Worm (Caenorhabditis elegans) whole organism, L4 larva: ENCODE results near the gene Y116F11B.6.

Source experiments
- D1046.2 ChIP-seq: fragments of 200-800 bp; sonication (Bioruptor generic); IDR thresholded peaks from 2 replicates; pipeline ENCODE4 v1.3.6; 2022; ENCODE audit warnings: missing genetic modification characterization, missing compliant biosample characterization
- F26F4.8 ChIP-seq: fragments of 200-800 bp; sonication (Bioruptor generic); conservative IDR thresholded peaks from 2 replicates; pipeline ENCODE4 v1.3.6; 2022; ENCODE audit warnings: missing genetic modification characterization, missing compliant biosample characterization
- F44E2.7 ChIP-seq: fragments of 200-800 bp; sonication (Bioruptor generic); IDR thresholded peaks from 2 replicates; pipeline ENCODE4 v2.1.2; 2022; ENCODE audit warnings: missing genetic modification characterization, missing compliant biosample characterization
- F49E8.2 ChIP-seq: sonication (generic microtip); optimal IDR thresholded peaks from 2 replicates; lab custom pipeline; 2016; ENCODE audit warnings: missing compliant biosample characterization, mild to moderate bottlenecking, missing genetic modification characterization, borderline replicate concordance
- T26A8.4 ChIP-seq: fragments of 200-800 bp; sonication (Bioruptor generic); IDR thresholded peaks from 2 replicates; pipeline ENCODE4 v1.3.6; 2022; ENCODE audit warnings: missing genetic modification characterization, missing compliant biosample characterization
- Y48G9A.11 ChIP-seq: fragments of 200-800 bp; sonication (Bioruptor generic); IDR thresholded peaks from 2 replicates; pipeline ENCODE4 v1.3.6; 2022; ENCODE audit warnings: missing genetic modification reagents, missing genetic modification characterization, missing compliant biosample characterization
- Y5F2A.4 ChIP-seq: fragments of 200-800 bp; sonication (Bioruptor generic); optimal IDR thresholded peaks from 2 replicates; lab custom pipeline; 2018; ENCODE audit warnings: mild to moderate bottlenecking, missing genetic modification characterization, missing compliant biosample characterization
- aha-1 ChIP-seq: fragments of 150-350 bp; peaks from one replicate; lab custom pipeline; 2014; ENCODE audit warnings: missing biosample characterization, missing genetic modification characterization
- ceh-20 ChIP-seq: fragments of 200-800 bp; sonication (Bioruptor generic); IDR thresholded peaks from 2 replicates; pipeline ENCODE4 v1.3.6; 2022; ENCODE audit warnings: missing genetic modification reagents, missing genetic modification characterization, missing compliant biosample characterization
- ces-1 ChIP-seq: fragments of 150-350 bp; sonication (generic microtip); optimal IDR thresholded peaks from 4 replicates; lab custom pipeline; 2014; ENCODE audit warnings: missing biosample characterization, missing genetic modification reagents, missing genetic modification characterization
- cey-2 ChIP-seq: sonication (generic microtip); optimal IDR thresholded peaks from 3 replicates; lab custom pipeline; 2017; ENCODE audit warnings: missing genetic modification characterization, mild to moderate bottlenecking, missing compliant biosample characterization, antibody characterized with exemption, borderline replicate concordance; ENCODE audit not compliant: insufficient read depth
- daf-12 ChIP-seq: fragments of 150-350 bp; optimal IDR thresholded peaks from 2 replicates; lab custom pipeline; 2014; ENCODE audit warnings: missing biosample characterization, missing genetic modification reagents, missing genetic modification characterization
- daf-8 ChIP-seq: fragments of 200-800 bp; sonication (Bioruptor generic); IDR thresholded peaks from 2 replicates; pipeline ENCODE4 v1.3.6; 2022; ENCODE audit warnings: missing genetic modification characterization, missing compliant biosample characterization
- dmd-6 ChIP-seq: fragments of 200-800 bp; sonication (Bioruptor generic); IDR thresholded peaks from 2 replicates; pipeline ENCODE4 v1.3.6; 2022; ENCODE audit warnings: missing genetic modification reagents, missing genetic modification characterization, missing compliant biosample characterization
- dmd-9 ChIP-seq: fragments of 200-800 bp; sonication (Bioruptor generic); IDR thresholded peaks from 2 replicates; pipeline ENCODE4 v1.3.6; 2022; ENCODE audit warnings: missing genetic modification reagents, missing genetic modification characterization, missing compliant biosample characterization
- egl-43 ChIP-seq: fragments of 200-800 bp; sonication (Bioruptor generic); IDR thresholded peaks from 2 replicates; pipeline ENCODE4 v1.3.6; 2022; ENCODE audit warnings: missing genetic modification reagents, missing genetic modification characterization, missing compliant biosample characterization
- fos-1 ChIP-seq: fragments of 150-350 bp; optimal IDR thresholded peaks from 2 replicates; lab custom pipeline; 2014; ENCODE audit warnings: missing biosample characterization, missing genetic modification characterization
- madf-5 ChIP-seq, 2 experiments: fragments of 200-800 bp; sonication (Bioruptor generic); IDR thresholded peaks; 2 replicates each; pipeline ENCODE4 v1.3.6; 2022; ENCODE audit warnings: missing compliant biosample characterization in 2 of 2, missing genetic modification characterization in 2 of 2
- mdl-1 ChIP-seq, 2 experiments: fragments of 150-350 bp in 1 of 2; sonication (generic microtip) in 1 of 2; optimal IDR thresholded peaks; 2 replicates each; lab custom pipeline; 2014 to 2017; ENCODE audit warnings: missing biosample characterization in 2 of 2, missing genetic modification characterization in 2 of 2
- mdt-29 ChIP-seq: fragments of 200-800 bp; sonication (Bioruptor generic); IDR thresholded peaks from 2 replicates; pipeline ENCODE4 v1.3.6; 2022; ENCODE audit warnings: missing genetic modification reagents, missing genetic modification characterization, missing compliant biosample characterization
- mep-1 ChIP-seq: fragments of 150-350 bp; sonication (generic microtip); optimal IDR thresholded peaks from 3 replicates; lab custom pipeline; 2014; ENCODE audit warnings: missing biosample characterization, missing genetic modification characterization
- mxl-2 ChIP-seq: fragments of 200-800 bp; sonication (Bioruptor generic); conservative IDR thresholded peaks from 2 replicates; pipeline ENCODE4 v1.3.6; 2022; ENCODE audit warnings: missing genetic modification reagents, missing genetic modification characterization, missing compliant biosample characterization
- mxl-3 ChIP-seq: fragments of 200-800 bp; sonication (Bioruptor generic); optimal IDR thresholded peaks from 2 replicates; lab custom pipeline; 2018; ENCODE audit warnings: mild to moderate bottlenecking, missing genetic modification characterization, missing compliant biosample characterization
- nhr-10 ChIP-seq: fragments of 150-350 bp; optimal IDR thresholded peaks from 2 replicates; lab custom pipeline; 2014; ENCODE audit warnings: missing biosample characterization, missing genetic modification characterization
- nhr-25 ChIP-seq: sonication (generic microtip); optimal IDR thresholded peaks from 2 replicates; lab custom pipeline; 2017; ENCODE audit warnings: missing genetic modification characterization, mild to moderate bottlenecking, missing compliant biosample characterization, antibody characterized with exemption, moderate library complexity, borderline replicate concordance; ENCODE audit not compliant: insufficient read depth
- nhr-42 ChIP-seq: fragments of 200-800 bp; sonication (Bioruptor generic); IDR thresholded peaks from 2 replicates; pipeline ENCODE4 v1.3.6; 2022; ENCODE audit warnings: missing genetic modification characterization, missing compliant biosample characterization
- pha-4 ChIP-seq, 2 experiments: fragments of 150-350 bp in 1 of 2; fragments of 200-800 bp in 1 of 2; sonication (Bioruptor generic) in 1 of 2; IDR thresholded peaks in 1 of 2; optimal IDR thresholded peaks in 1 of 2; 2 replicates each; pipeline versions ENCODE4 v1.3.6 to Lab custom; 2014 to 2022; ENCODE audit warnings: missing genetic modification characterization in 2 of 2, missing genetic modification reagents in 2 of 2, missing biosample characterization in 1 of 2, missing compliant biosample characterization in 1 of 2
- php-3 ChIP-seq: fragments of 200-800 bp; sonication (Bioruptor generic); IDR thresholded peaks from 2 replicates; pipeline ENCODE4 v1.3.6; 2022; ENCODE audit warnings: missing genetic modification reagents, missing genetic modification characterization, missing compliant biosample characterization
- pqm-1 ChIP-seq: sonication (generic microtip); optimal IDR thresholded peaks from 2 replicates; lab custom pipeline; 2017; ENCODE audit warnings: missing biosample characterization, missing genetic modification characterization
- saeg-2 ChIP-seq: fragments of 200-800 bp; sonication (Bioruptor generic); IDR thresholded peaks from 2 replicates; pipeline ENCODE4 v1.3.6; 2022; ENCODE audit warnings: missing genetic modification reagents, missing genetic modification characterization, missing compliant biosample characterization
- set-16 ChIP-seq: fragments of 200-800 bp; sonication (Bioruptor generic); IDR thresholded peaks from 2 replicates; pipeline ENCODE4 v1.3.6; 2022; ENCODE audit warnings: missing genetic modification reagents, missing genetic modification characterization, missing compliant biosample characterization
- spr-1 ChIP-seq: sonication (generic microtip); optimal IDR thresholded peaks from 2 replicates; lab custom pipeline; 2016; ENCODE audit warnings: mild to moderate bottlenecking, missing genetic modification characterization, missing compliant biosample characterization
- tag-97 ChIP-seq: fragments of 200-800 bp; sonication (Bioruptor generic); IDR thresholded peaks from 2 replicates; pipeline ENCODE4 v1.3.6; 2022; ENCODE audit warnings: missing genetic modification characterization, missing compliant biosample characterization
- tra-1 ChIP-seq: fragments of 200-800 bp; sonication (Bioruptor generic); IDR thresholded peaks from 2 replicates; pipeline ENCODE4 v1.3.6; 2022; ENCODE audit warnings: missing genetic modification reagents, missing genetic modification characterization, missing compliant biosample characterization
- unc-62 ChIP-seq, 3 experiments: fragments of 150-350 bp in 1 of 3; sonication (generic microtip); optimal IDR thresholded peaks in 2 of 3; peaks in 1 of 3; 1 replicate in 1 of 3; 2 replicates in 2 of 3; lab custom pipeline; 2014 to 2017; ENCODE audit warnings: missing biosample characterization in 3 of 3, missing genetic modification characterization in 3 of 3, missing genetic modification reagents in 3 of 3, missing genotype in 1 of 3
- zip-2 ChIP-seq: fragments of 150-350 bp; optimal IDR thresholded peaks from 2 replicates; lab custom pipeline; 2014; ENCODE audit warnings: missing biosample characterization, missing genetic modification characterization

Y116F11B.6 gene

DNA sequence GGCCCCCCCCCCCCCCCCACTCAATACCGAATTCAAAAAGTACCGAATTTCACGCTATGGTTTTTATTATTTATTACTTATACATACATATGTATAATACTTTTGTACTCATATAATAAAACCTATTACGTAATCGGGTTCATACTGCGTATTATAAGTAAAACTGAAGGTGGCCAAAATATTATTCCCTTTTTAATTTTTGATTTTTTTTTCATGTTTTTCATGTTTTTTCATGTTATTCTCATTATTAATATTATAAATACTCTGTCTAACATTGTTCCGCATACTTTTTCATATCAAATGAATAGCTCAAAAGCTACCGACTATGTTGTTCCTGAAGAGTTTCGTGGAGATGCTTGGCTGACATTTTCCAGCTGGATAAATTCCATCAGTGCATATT, 9.6 kb downstream of the Y116F11B.6 start, which contains the start of gene srw-38:
TSS of gene srw-38 (plus strand) at position 301 of the 400 bp plus-strand sequence.
- TF ChIP-seq cey-2 (tag; lab: Kevin White, UChicago) (no peak), D1046.2 (GFP tag; lab: Robert Waterston, UW) (no peak), F49E8.2 (tag; lab: Kevin White, UChicago) (no peak), tag-97 (no peak), aha-1 (no peak), daf-12 (tag; lab: Kevin White, UChicago) (no peak), F44E2.7 (no peak), saeg-2 (GFP tag; lab: Robert Waterston, UW) (no peak), nhr-25 (tag; lab: Kevin White, UChicago) (no peak), mxl-3 (GFP tag; lab: Kevin White, UChicago) (no peak), Y48G9A.11 (no peak), spr-1 (tag; lab: Kevin White, UChicago) (no peak), ceh-20 (GFP tag; lab: Robert Waterston, UW) (no peak), pha-4 (GFP tag; IDR thresholded peaks at IDR 0.05; lab: Robert Waterston, UW) (no peak), pha-4 (tag; optimal IDR thresholded peaks at IDR 0.05; lab: Kevin White, UChicago) (no peak), nhr-42 (no peak)

DNA sequence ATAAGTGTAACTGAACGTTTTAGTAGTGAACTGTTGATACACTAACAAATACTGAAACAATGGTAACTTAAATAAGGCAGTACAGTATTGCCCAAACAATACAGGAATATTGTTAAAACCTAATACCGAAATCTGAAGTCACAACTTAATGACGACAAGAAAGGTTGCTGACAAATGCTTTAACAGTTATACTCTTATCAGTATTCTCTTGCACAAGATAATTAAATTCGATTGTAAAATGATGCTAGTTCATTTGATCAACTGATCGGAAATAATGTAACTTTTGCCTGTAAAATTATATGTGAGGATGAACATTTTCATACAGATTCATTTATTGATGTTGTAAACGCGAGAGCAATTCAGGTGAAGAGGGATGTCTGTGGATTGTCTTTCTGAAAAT, 14.2 kb downstream of the Y116F11B.6 start:
- TF ChIP-seq pqm-1 (tag; lab: Kevin White, UChicago) (peak; percentile 58), nhr-25 (tag; lab: Kevin White, UChicago) (no peak), mdl-1 (tag; optimal IDR thresholded peaks at IDR 0.05; lab: Kevin White, UChicago) (no peak), dmd-9 (GFP tag; lab: Robert Waterston, UW) (no peak), mxl-2 (GFP tag; lab: Robert Waterston, UW) (no peak), madf-5 (GFP tag; IDR thresholded peaks at IDR 0.05; lab: Robert Waterston, UW) (no peak), spr-1 (tag; lab: Kevin White, UChicago) (no peak), Y5F2A.4 (GFP tag; lab: Kevin White, UChicago) (no peak), unc-62 (GFP tag; optimal IDR thresholded peaks at IDR 0.05 in 1 of 2; lab: Kevin White, UChicago) (peak in 1 of 2 experiments; percentile 71), unc-62 (tag; optimal IDR thresholded peaks at IDR 0.05; lab: Kevin White, UChicago) (no peak), fos-1 (tag; lab: Kevin White, UChicago) (no peak), zip-2 (tag; lab: Kevin White, UChicago) (no peak)

DNA sequence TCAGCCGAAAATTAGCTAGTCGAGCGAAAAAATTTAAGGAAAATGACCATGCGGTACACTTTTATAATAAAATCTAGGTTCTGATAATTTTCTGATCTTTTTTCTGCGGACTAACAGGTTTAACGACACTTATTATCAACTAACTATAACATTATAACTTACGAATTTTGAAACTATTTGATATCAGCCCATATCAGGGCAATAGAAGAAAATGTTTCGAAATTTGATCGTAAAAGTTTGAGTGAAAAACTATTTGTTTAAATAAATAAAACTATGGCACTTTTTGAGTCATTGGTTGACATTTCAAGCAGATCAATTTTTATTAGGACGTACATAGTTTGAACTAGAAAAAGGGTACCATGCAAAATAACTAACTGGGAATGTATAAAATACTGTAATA, 15.0 kb downstream of the Y116F11B.6 start, which contains the start of gene pcp-4:
TSS of gene pcp-4 (minus strand) at position 197 of the 400 bp plus-strand sequence.
- peak; percentile 12; the same call in 1 of the 2 replicates for TF ChIP-seq dmd-6 (GFP tag; lab: Robert Waterston, UW)
- peak; percentile 83; the same call in 1 of the 2 replicates for TF ChIP-seq php-3 (GFP tag; lab: Robert Waterston, UW)
- TF ChIP-seq tra-1 = no peak
- TF ChIP-seq daf-8 (GFP tag; lab: Robert Waterston, UW) = no peak
- peak; percentile 57 for TF ChIP-seq pqm-1 (tag; lab: Kevin White, UChicago)

DNA sequence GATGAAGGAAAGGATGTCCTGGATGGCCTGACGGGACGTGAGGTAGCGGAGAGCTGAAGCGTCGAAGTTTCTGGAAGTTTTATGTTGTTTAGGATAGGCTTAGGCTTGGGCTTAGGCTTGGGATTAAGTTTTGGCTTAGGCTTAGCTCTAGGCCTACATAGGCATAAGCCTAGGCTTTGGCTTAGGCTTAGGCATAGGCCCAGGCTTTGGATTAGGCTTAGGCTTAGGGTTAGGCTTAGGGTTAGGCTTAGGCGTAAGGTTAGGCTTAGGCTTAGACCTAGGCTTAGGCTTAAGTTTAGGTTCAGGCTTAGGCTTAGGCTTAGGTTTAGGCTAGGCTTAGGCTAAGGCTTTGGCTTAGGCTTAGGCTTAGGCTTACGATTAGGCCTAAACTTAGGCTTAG, 16.6 kb downstream of the Y116F11B.6 start:
- TF ChIP-seq F26F4.8 (GFP tag; lab: Robert Waterston, UW) (no peak), aha-1 (peak; percentile 66), mep-1 (no peak)

DNA sequence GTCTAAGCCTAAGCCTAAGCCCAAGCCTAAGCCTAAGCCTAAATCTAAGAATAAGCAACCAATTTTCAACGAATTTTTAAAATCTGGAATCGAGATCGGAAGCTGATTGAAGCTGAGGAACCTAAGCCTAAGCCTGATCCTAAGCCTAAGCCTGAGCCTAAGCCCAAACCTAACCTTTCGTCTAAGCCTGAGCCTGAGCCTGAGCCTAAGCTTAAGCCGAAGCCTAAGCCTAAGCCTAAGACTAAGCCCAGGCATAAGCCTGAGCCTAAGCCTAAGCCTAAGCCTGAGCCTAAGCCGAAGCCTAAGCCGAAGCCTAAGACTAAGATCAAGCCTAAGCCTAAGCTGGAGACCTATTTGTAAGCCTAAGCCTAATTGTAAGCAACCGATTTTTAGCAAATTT, 18.3 kb downstream of the Y116F11B.6 start:
- TF ChIP-seq ces-1 (GFP tag; lab: Kevin White, UChicago) = no peak
- TF ChIP-seq egl-43 = no peak
- no peak for TF ChIP-seq mdt-29 (GFP tag; lab: Robert Waterston, UW)
- no peak for TF ChIP-seq T26A8.4 (GFP tag; lab: Robert Waterston, UW)
- TF ChIP-seq nhr-10 (tag; lab: Kevin White, UChicago) = no peak
- no peak for TF ChIP-seq F44E2.7
- TF ChIP-seq set-16 (GFP tag; lab: Robert Waterston, UW) = no peak
- no peak for TF ChIP-seq dmd-9 (GFP tag; lab: Robert Waterston, UW)
- no peak for TF ChIP-seq tag-97
